Worm (Caenorhabditis elegans) whole organism, mixed stage, embryonic: ENCODE data around the gene Y6D1A.1.

Source experiments
- bed-3 ChIP-seq: fragments of 200-800 bp; sonication (Bioruptor generic); optimal IDR thresholded peaks from 3 replicates; lab custom pipeline; 2018; ENCODE audit warnings: mild to moderate bottlenecking, missing genetic modification characterization, moderate library complexity, missing compliant biosample characterization
- ces-1 ChIP-seq: fragments of 150-350 bp; optimal IDR thresholded peaks from 2 replicates; lab custom pipeline; 2014; ENCODE audit warnings: missing biosample characterization, missing genetic modification reagents, missing genetic modification characterization
- elt-1 ChIP-seq: sonication (generic microtip); optimal IDR thresholded peaks from 2 replicates; lab custom pipeline; 2017; ENCODE audit warnings: missing genetic modification characterization, mild to moderate bottlenecking, missing compliant biosample characterization, antibody characterized with exemption, moderate library complexity, borderline replicate concordance; ENCODE audit not compliant: insufficient read depth
- hlh-1 ChIP-seq: fragments of 150-350 bp; optimal IDR thresholded peaks from 2 replicates; lab custom pipeline; 2014; ENCODE audit warnings: missing biosample characterization, missing genetic modification reagents, missing genetic modification characterization
- lin-13 ChIP-seq: fragments of 150-350 bp; optimal IDR thresholded peaks from 2 replicates; lab custom pipeline; 2014; ENCODE audit warnings: missing biosample characterization, missing genetic modification characterization
- lsy-2 ChIP-seq: fragments of 150-350 bp; optimal IDR thresholded peaks from 2 replicates; lab custom pipeline; 2014; ENCODE audit warnings: missing biosample characterization, missing genetic modification characterization
- mab-5 ChIP-seq: fragments of 150-350 bp; optimal IDR thresholded peaks from 2 replicates; lab custom pipeline; 2014; ENCODE audit warnings: missing biosample characterization, missing genetic modification characterization
- mep-1 ChIP-seq: fragments of 150-350 bp; optimal IDR thresholded peaks from 2 replicates; lab custom pipeline; 2017; ENCODE audit warnings: missing biosample characterization, missing genetic modification reagents, missing genetic modification characterization, inconsistent platforms
- nhr-237 ChIP-seq: fragments of 150-350 bp; optimal IDR thresholded peaks from 2 replicates; lab custom pipeline; 2014; ENCODE audit warnings: missing biosample characterization, missing genetic modification characterization
- nhr-28 ChIP-seq: fragments of 150-350 bp; optimal IDR thresholded peaks from 2 replicates; lab custom pipeline; 2014; ENCODE audit warnings: missing biosample characterization, missing genetic modification characterization
- pha-4 ChIP-seq: fragments of 150-350 bp; optimal IDR thresholded peaks from 2 replicates; lab custom pipeline; 2018; ENCODE audit warnings: missing biosample characterization, missing genetic modification reagents, missing genetic modification characterization
- unc-120 ChIP-seq: sonication (generic microtip); optimal IDR thresholded peaks from 2 replicates; lab custom pipeline; 2017; ENCODE audit warnings: missing genetic modification characterization, missing compliant biosample characterization; ENCODE audit not compliant: poor library complexity, severe bottlenecking
- unc-39 ChIP-seq: fragments of 150-350 bp; optimal IDR thresholded peaks from 2 replicates; lab custom pipeline; 2014; ENCODE audit warnings: missing biosample characterization, missing genetic modification characterization
- unc-62 ChIP-seq: fragments of 150-350 bp; optimal IDR thresholded peaks from 2 replicates; lab custom pipeline; 2014; ENCODE audit warnings: missing biosample characterization, missing genetic modification reagents, missing genetic modification characterization

DNA sequence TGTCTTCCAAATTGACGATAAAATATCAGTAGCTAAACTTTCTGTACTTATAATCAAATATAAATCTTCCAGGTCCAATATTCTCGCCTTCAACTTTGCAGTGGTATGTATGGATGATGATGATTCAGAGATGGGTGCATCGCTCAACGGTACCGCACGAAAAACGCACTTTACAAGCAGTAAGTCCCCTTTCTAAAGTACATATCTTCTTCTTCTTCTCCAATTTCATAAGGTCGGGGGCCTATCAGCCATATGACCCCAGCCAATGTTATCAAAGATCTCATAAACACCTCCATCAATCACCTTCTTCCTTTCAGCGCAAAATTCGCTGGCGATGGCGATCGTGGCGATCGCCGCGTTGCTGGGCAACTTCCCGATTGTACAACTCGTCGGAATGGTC is 20.0 kb upstream of the Y6D1A.1 start:
- TF ChIP-seq mab-5 (tag; lab: Kevin White, UChicago) (no peak), mep-1 (tag; lab: Kevin White, UChicago) (no peak), elt-1 (no peak), hlh-1 (tag; lab: Kevin White, UChicago) (no peak), pha-4 (no peak), unc-120 (tag; lab: Kevin White, UChicago) (no peak), unc-62 (GFP tag; lab: Kevin White, UChicago) (no peak), unc-39 (tag; lab: Kevin White, UChicago) (no peak), nhr-28 (no peak), ces-1 (GFP tag; lab: Kevin White, UChicago) (no peak), lin-13 (tag; lab: Kevin White, UChicago) (no peak), nhr-237 (no peak), bed-3 (GFP tag; lab: Kevin White, UChicago) (no peak), lsy-2 (tag; lab: Kevin White, UChicago) (no peak)
